Fruit fly (Drosophila melanogaster): Measurements from ENCODE around the gene CG11629.

DNA sequence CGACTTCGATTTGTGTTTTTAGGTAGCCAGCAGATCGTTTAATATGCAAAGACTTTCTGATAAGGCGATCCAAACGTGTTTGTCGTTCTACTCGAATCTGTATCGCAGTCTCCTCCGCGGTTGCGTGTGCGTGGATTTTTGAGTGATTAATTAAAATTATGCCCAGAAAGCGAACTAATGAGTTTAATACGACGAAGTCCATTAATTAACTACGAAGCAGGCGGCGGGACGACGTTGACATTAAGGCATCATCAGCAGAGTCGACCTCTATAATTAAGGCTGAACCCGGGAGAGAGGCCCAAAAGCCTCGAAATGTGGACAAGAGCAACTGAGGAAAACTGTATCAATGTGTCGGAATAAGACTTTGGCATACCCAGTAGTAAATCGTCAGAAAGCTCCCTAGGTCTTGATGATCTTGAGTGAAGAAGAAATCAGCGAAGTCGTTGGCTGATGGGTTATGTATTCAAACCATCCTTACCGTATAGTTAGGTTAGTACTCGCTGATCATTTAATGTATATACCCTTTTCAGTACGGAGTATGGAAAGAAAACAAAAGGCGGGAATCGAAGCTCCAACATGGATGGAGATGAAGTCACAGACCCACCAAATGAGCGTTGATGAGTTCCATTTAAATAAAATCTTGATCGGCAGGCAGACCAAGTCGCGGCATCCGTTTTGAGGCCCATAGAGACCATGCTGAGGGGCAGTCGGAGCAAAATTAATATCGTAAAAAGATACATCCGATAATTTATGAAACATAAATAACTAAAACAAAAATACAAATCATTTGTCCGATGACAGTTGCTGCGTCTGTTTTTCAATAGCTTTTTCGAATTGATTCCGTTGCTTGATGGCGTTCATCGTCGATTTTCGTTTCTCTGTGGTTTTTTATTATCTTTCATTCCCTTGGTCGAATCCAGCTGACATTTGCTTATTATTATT is 30.8 kb downstream of the CG11629 start:
- TF ChIP-seq usp (GFP tag; optimal IDR thresholded peaks at IDR 0.05) = no peak
- TF ChIP-seq Dll (optimal IDR thresholded peaks at IDR 0.05) = no peak

Data from whole organism.